Fruit fly (Drosophila melanogaster): ENCODE measurements around the gene SkpE.

SkpE gene

dm6 chrX:19827762-19828161 lies 3.9 kb upstream of the SkpE start:
- TF ChIP-seq CG32121 (GFP tag; IDR thresholded peaks at IDR 0.05), result no peak
- TF ChIP-seq Ets98B (GFP tag; IDR thresholded peaks at IDR 0.05), result no peak
- no peak for TF ChIP-seq CG8301 (tag; optimal IDR thresholded peaks at IDR 0.05)
- TF ChIP-seq CG34367 (tag; optimal IDR thresholded peaks at IDR 0.05), result no peak
- no peak for TF ChIP-seq CG8159 (tag; optimal IDR thresholded peaks at IDR 0.05)
- no peak for TF ChIP-seq CG9948 (tag; optimal IDR thresholded peaks at IDR 0.05)
- no peak for TF ChIP-seq gl (tag; optimal IDR thresholded peaks at IDR 0.05)

- no peak for TF ChIP-seq CG13204 (GFP tag; optimal IDR thresholded peaks at IDR 0.05)
- TF ChIP-seq CG12605 (GFP tag; IDR thresholded peaks at IDR 0.05), result no peak
- TF ChIP-seq D1 (tag; optimal IDR thresholded peaks at IDR 0.05), result no peak
- no peak for TF ChIP-seq CG34367 (tag; optimal IDR thresholded peaks at IDR 0.05)
- no peak for TF ChIP-seq CG14655 (GFP tag; optimal IDR thresholded peaks at IDR 0.05)
- TF ChIP-seq CG10348 (GFP tag; IDR thresholded peaks at IDR 0.05), result no peak
- no peak for TF ChIP-seq CG15710 (tag; optimal IDR thresholded peaks at IDR 0.05)
- no peak for TF ChIP-seq CG17806 (tag; optimal IDR thresholded peaks at IDR 0.05)
- no peak for TF ChIP-seq CG8301 (tag; optimal IDR thresholded peaks at IDR 0.05)
- no peak for TF ChIP-seq fd96Ca (GFP tag; IDR thresholded peaks at IDR 0.05)
- no peak for TF ChIP-seq gl (tag; optimal IDR thresholded peaks at IDR 0.05)
- no peak for TF ChIP-seq Ets98B (GFP tag; IDR thresholded peaks at IDR 0.05)
- no peak for TF ChIP-seq Pif1B (GFP tag; optimal IDR thresholded peaks at IDR 0.05)
- TF ChIP-seq rn (GFP tag; IDR thresholded peaks at IDR 0.05), result no peak
- TF ChIP-seq Pif1A (GFP tag; optimal IDR thresholded peaks at IDR 0.05), result no peak
- no peak for TF ChIP-seq EcR (GFP tag; optimal IDR thresholded peaks at IDR 0.05)
- TF ChIP-seq CG4496 (GFP tag; IDR thresholded peaks at IDR 0.05), result no peak
- no peak for TF ChIP-seq CG8159 (tag; optimal IDR thresholded peaks at IDR 0.05)
Observed at dm6 chrX:19825191-19825590, 1.3 kb upstream of the SkpE start.

DNA sequence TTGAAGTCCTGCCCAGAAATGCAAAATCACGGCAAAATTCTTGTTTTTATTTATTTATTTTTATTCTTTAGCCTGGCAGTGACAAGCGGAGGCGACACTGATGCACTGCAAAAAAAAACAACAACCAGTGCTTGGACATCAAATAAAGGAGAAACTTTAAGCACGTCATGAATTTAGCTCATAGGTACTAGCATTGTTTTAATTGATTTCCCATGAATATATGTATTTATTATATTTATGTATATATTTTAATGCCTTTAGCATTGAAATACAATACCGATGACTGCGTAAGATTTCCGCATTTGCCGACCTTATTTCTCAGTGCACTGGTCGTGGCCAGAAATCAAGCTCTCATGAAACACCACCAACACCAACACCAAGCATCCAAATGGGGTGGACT lies 5.3 kb downstream of the SkpE start:
- TF ChIP-seq CG14655 (GFP tag; optimal IDR thresholded peaks at IDR 0.05) (no peak), CG12605 (GFP tag; IDR thresholded peaks at IDR 0.05) (no peak), CG13204 (GFP tag; optimal IDR thresholded peaks at IDR 0.05) (no peak), Snoo (tag; optimal IDR thresholded peaks at IDR 0.05) (no peak), D1 (tag; optimal IDR thresholded peaks at IDR 0.05) (no peak), Pif1A (GFP tag; optimal IDR thresholded peaks at IDR 0.05) (no peak), EcR (GFP tag; optimal IDR thresholded peaks at IDR 0.05) (no peak), CG8159 (tag; optimal IDR thresholded peaks at IDR 0.05) (no peak), CG9948 (tag; optimal IDR thresholded peaks at IDR 0.05) (no peak), Pif1B (GFP tag; optimal IDR thresholded peaks at IDR 0.05) (no peak), CG34367 (tag; optimal IDR thresholded peaks at IDR 0.05) (no peak)

dm6 chrX:19815772-19816171 lies 8.1 kb downstream of the SkpE start, which contains the start of gene SkpC:
Gene SkpC (plus strand): TSS chrX:19816072.
- no peak for TF ChIP-seq CG4496 (GFP tag; IDR thresholded peaks at IDR 0.05)
- no peak for TF ChIP-seq D1 (tag; optimal IDR thresholded peaks at IDR 0.05)
- TF ChIP-seq CG8159 (tag; optimal IDR thresholded peaks at IDR 0.05), result no peak
- no peak for TF ChIP-seq CG13204 (GFP tag; optimal IDR thresholded peaks at IDR 0.05)
- no peak for TF ChIP-seq Pif1A (GFP tag; optimal IDR thresholded peaks at IDR 0.05)
- no peak for TF ChIP-seq Snoo (tag; optimal IDR thresholded peaks at IDR 0.05)
- no peak for TF ChIP-seq rn (GFP tag; IDR thresholded peaks at IDR 0.05)
- no peak for TF ChIP-seq fd96Ca (GFP tag; IDR thresholded peaks at IDR 0.05)
- TF ChIP-seq CG32121 (GFP tag; IDR thresholded peaks at IDR 0.05), result no peak
- no peak for TF ChIP-seq CG10348 (GFP tag; IDR thresholded peaks at IDR 0.05)
- TF ChIP-seq Ets98B (GFP tag; IDR thresholded peaks at IDR 0.05), result no peak
- TF ChIP-seq CG9948 (tag; optimal IDR thresholded peaks at IDR 0.05), result no peak
- no peak for TF ChIP-seq CG14655 (GFP tag; optimal IDR thresholded peaks at IDR 0.05)
- no peak for TF ChIP-seq CG12605 (GFP tag; IDR thresholded peaks at IDR 0.05)
- TF ChIP-seq CG15710 (tag; optimal IDR thresholded peaks at IDR 0.05), result no peak
- TF ChIP-seq Pif1B (GFP tag; optimal IDR thresholded peaks at IDR 0.05), result no peak

dm6 chrX:19812429-19812828 lies 11.5 kb downstream of the SkpE start, which contains the start of gene SkpD:
Gene SkpD (plus strand): TSS chrX:19812729.
- no peak for TF ChIP-seq rn (GFP tag; IDR thresholded peaks at IDR 0.05)
- TF ChIP-seq CG32121 (GFP tag; IDR thresholded peaks at IDR 0.05), result no peak
- TF ChIP-seq CG8301 (tag; optimal IDR thresholded peaks at IDR 0.05), result no peak
- TF ChIP-seq CG34367 (tag; optimal IDR thresholded peaks at IDR 0.05), result no peak
- no peak for TF ChIP-seq fd96Ca (GFP tag; IDR thresholded peaks at IDR 0.05)
- TF ChIP-seq EcR (GFP tag; optimal IDR thresholded peaks at IDR 0.05), result no peak
- no peak for TF ChIP-seq CG15710 (tag; optimal IDR thresholded peaks at IDR 0.05)

DNA sequence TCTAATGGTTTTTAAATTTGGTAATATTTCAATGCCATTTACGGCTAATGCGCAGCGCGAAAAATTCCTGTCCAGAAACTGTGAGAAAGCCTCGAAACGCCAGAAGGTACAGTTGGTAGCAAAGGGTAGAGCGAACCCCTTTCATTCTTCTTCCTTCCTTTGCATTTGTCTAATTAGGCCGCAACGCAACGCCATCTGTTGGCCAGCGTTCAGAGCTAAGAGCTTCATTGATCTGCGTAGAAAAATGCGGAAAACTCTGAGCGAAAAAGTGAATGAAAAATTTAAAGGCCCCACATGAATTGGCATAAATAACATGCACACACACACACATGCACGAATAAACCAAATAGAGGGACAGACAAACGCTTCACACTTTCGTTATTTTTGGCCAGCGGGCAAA lies 12.8 kb downstream of the SkpE start:
- TF ChIP-seq CG10348 (GFP tag; IDR thresholded peaks at IDR 0.05) (no peak), D1 (tag; optimal IDR thresholded peaks at IDR 0.05) (no peak), CG34367 (tag; optimal IDR thresholded peaks at IDR 0.05) (no peak), Ets98B (GFP tag; IDR thresholded peaks at IDR 0.05) (no peak), rn (GFP tag; IDR thresholded peaks at IDR 0.05) (no peak), CG15710 (tag; optimal IDR thresholded peaks at IDR 0.05) (no peak), CG8159 (tag; optimal IDR thresholded peaks at IDR 0.05) (no peak), gl (tag; optimal IDR thresholded peaks at IDR 0.05) (no peak), CG12605 (GFP tag; IDR thresholded peaks at IDR 0.05) (no peak), Snoo (tag; optimal IDR thresholded peaks at IDR 0.05) (no peak), CG13204 (GFP tag; optimal IDR thresholded peaks at IDR 0.05) (no peak), CG8301 (tag; optimal IDR thresholded peaks at IDR 0.05) (no peak), EcR (GFP tag; optimal IDR thresholded peaks at IDR 0.05) (no peak), CG32121 (GFP tag; IDR thresholded peaks at IDR 0.05) (no peak), Pif1B (GFP tag; optimal IDR thresholded peaks at IDR 0.05) (no peak), fd96Ca (GFP tag; IDR thresholded peaks at IDR 0.05) (no peak), CG14655 (GFP tag; optimal IDR thresholded peaks at IDR 0.05) (no peak), CG17806 (tag; optimal IDR thresholded peaks at IDR 0.05) (no peak), Pif1A (GFP tag; optimal IDR thresholded peaks at IDR 0.05) (no peak)
